Fruit fly (Drosophila melanogaster) whole organism, embryonic: ENCODE measurements around the gene CG34183.

Source experiments
- Abd-B ChIP-seq: fragments of 200-800 bp; sonication (Bioruptor generic); optimal IDR thresholded peaks from 2 replicates; lab custom pipeline; 2018; ENCODE audit warnings: missing biosample characterization, mild to moderate bottlenecking, missing genetic modification characterization, moderate library complexity
- CG10366 ChIP-seq: fragments of 200-800 bp; sonication (Bioruptor generic); IDR thresholded peaks from 2 replicates; pipeline ENCODE4 v1.3.6; 2022; ENCODE audit warnings: missing biosample characterization, missing genetic modification characterization
- CG10654 ChIP-seq: fragments of 200-800 bp; sonication (Bioruptor generic); optimal IDR thresholded peaks from 2 replicates; lab custom pipeline; 2016; ENCODE audit warnings: missing biosample characterization, missing genetic modification characterization
- CG11085 ChIP-seq: fragments of 200-800 bp; sonication (Bioruptor generic); IDR thresholded peaks from 2 replicates; pipeline ENCODE4 v1.3.6; 2022; ENCODE audit warnings: missing biosample characterization, missing genetic modification characterization
- CG11247 ChIP-seq: fragments of 200-800 bp; sonication (Bioruptor generic); IDR thresholded peaks from 2 replicates; pipeline ENCODE4 v1.3.6; 2022; ENCODE audit warnings: missing biosample characterization, missing genetic modification characterization
- CG12744 ChIP-seq: fragments of 200-800 bp; sonication (Bioruptor generic); optimal IDR thresholded peaks from 2 replicates; lab custom pipeline; 2016; ENCODE audit warnings: missing biosample characterization, missing genetic modification characterization
- CG12769 ChIP-seq: fragments of 200-800 bp; sonication (Bioruptor generic); optimal IDR thresholded peaks from 2 replicates; lab custom pipeline; 2019; ENCODE audit warnings: missing biosample characterization, mild to moderate bottlenecking, missing genetic modification characterization, moderate library complexity
- CG15011 ChIP-seq: fragments of 200-800 bp; sonication (Bioruptor generic); optimal IDR thresholded peaks from 3 replicates; lab custom pipeline; 2018; ENCODE audit warnings: missing biosample characterization, mild to moderate bottlenecking, missing genetic modification characterization
- CG15696 ChIP-seq: fragments of 200-800 bp; sonication (Bioruptor generic); optimal IDR thresholded peaks from 2 replicates; lab custom pipeline; 2019; ENCODE audit warnings: missing biosample characterization, mild to moderate bottlenecking, missing genetic modification characterization, moderate library complexity
- CG16813 ChIP-seq: fragments of 200-800 bp; sonication (Bioruptor generic); IDR thresholded peaks from 3 replicates; pipeline ENCODE4 v1.3.6; 2022; ENCODE audit warnings: missing biosample characterization, missing genetic modification characterization; ENCODE audit not compliant: partially characterized antibody
- CG17361 ChIP-seq: fragments of 200-800 bp; sonication (Bioruptor generic); IDR thresholded peaks from 3 replicates; pipeline ENCODE4 v1.3.6; 2022; ENCODE audit warnings: missing biosample characterization, missing genetic modification characterization
- CG17385 ChIP-seq: fragments of 200-800 bp; sonication (Bioruptor generic); optimal IDR thresholded peaks from 3 replicates; lab custom pipeline; 2018; ENCODE audit warnings: missing biosample characterization, mild to moderate bottlenecking, missing genetic modification characterization
- CG17912 ChIP-seq: fragments of 200-800 bp; sonication (Bioruptor generic); optimal IDR thresholded peaks from 2 replicates; lab custom pipeline; 2018; ENCODE audit warnings: missing biosample characterization, mild to moderate bottlenecking, missing genetic modification characterization
- CG18619 ChIP-seq: fragments of 200-800 bp; sonication (Bioruptor generic); optimal IDR thresholded peaks from 3 replicates; lab custom pipeline; 2017; ENCODE audit warnings: missing biosample characterization, mild to moderate bottlenecking, missing genetic modification characterization
- CG2129 ChIP-seq: fragments of 200-800 bp; sonication (Bioruptor generic); IDR thresholded peaks from 2 replicates; pipeline ENCODE4 v1.3.6; 2022; ENCODE audit warnings: missing biosample characterization, missing genetic modification characterization; ENCODE audit not compliant: partially characterized antibody
- CG30020 ChIP-seq: fragments of 200-800 bp; optimal IDR thresholded peaks from 2 replicates; lab custom pipeline; 2019; ENCODE audit warnings: missing biosample characterization, mild to moderate bottlenecking, missing genetic modification characterization, moderate library complexity
- CG32772 ChIP-seq: fragments of 200-800 bp; sonication (Bioruptor generic); IDR thresholded peaks from 2 replicates; pipeline ENCODE4 v1.3.6; 2022; ENCODE audit warnings: missing biosample characterization, missing genetic modification characterization
- CG34224 ChIP-seq: fragments of 200-800 bp; sonication (Bioruptor generic); IDR thresholded peaks from 3 replicates; pipeline ENCODE4 v1.3.6; 2022; ENCODE audit warnings: missing biosample characterization, missing genetic modification characterization; ENCODE audit not compliant: partially characterized antibody
- CG4730 ChIP-seq: fragments of 200-800 bp; sonication (Bioruptor generic); IDR thresholded peaks from 2 replicates; pipeline ENCODE4 v1.3.6; 2022; ENCODE audit warnings: missing biosample characterization, missing genetic modification characterization
- CG5180 ChIP-seq: fragments of 200-800 bp; sonication (Bioruptor generic); optimal IDR thresholded peaks from 3 replicates; lab custom pipeline; 2017; ENCODE audit warnings: missing biosample characterization, missing genetic modification characterization, mild to moderate bottlenecking, moderate library complexity, missing genetic modification reagents
- CG5245 ChIP-seq: fragments of 200-800 bp; sonication (Bioruptor generic); optimal IDR thresholded peaks from 3 replicates; lab custom pipeline; 2016; ENCODE audit warnings: missing biosample characterization, missing genetic modification characterization
- CG5953 ChIP-seq: fragments of 200-800 bp; sonication (Bioruptor generic); IDR thresholded peaks from 2 replicates; pipeline ENCODE4 v1.3.6; 2022; ENCODE audit warnings: missing biosample characterization, missing genetic modification characterization
- CG6654 ChIP-seq: fragments of 200-800 bp; sonication (Bioruptor generic); optimal IDR thresholded peaks from 2 replicates; lab custom pipeline; 2017; ENCODE audit warnings: missing biosample characterization, mild to moderate bottlenecking, missing genetic modification characterization
- CG6689 ChIP-seq: fragments of 200-800 bp; sonication (Bioruptor generic); IDR thresholded peaks from 2 replicates; pipeline ENCODE4 v1.3.6; 2022; ENCODE audit warnings: missing biosample characterization, missing genetic modification characterization
- CG7928 ChIP-seq: fragments of 200-800 bp; sonication (Bioruptor generic); optimal IDR thresholded peaks from 2 replicates; lab custom pipeline; 2017; ENCODE audit warnings: missing biosample characterization, mild to moderate bottlenecking, missing genetic modification characterization
- CG8359 ChIP-seq: fragments of 200-800 bp; sonication (Bioruptor generic); optimal IDR thresholded peaks from 2 replicates; lab custom pipeline; 2017; ENCODE audit warnings: missing biosample characterization, mild to moderate bottlenecking, missing genetic modification characterization, borderline replicate concordance
- CG8388 ChIP-seq: fragments of 200-800 bp; sonication (Bioruptor generic); optimal IDR thresholded peaks from 2 replicates; lab custom pipeline; 2019; ENCODE audit warnings: missing biosample characterization, mild to moderate bottlenecking, missing genetic modification characterization, moderate library complexity
- CG8924 ChIP-seq: fragments of 200-800 bp; optimal IDR thresholded peaks from 3 replicates; lab custom pipeline; 2019; ENCODE audit warnings: missing biosample characterization, mild to moderate bottlenecking, missing genetic modification characterization, moderate library complexity
- Camta ChIP-seq: fragments of 200-800 bp; sonication (Bioruptor generic); optimal IDR thresholded peaks from 2 replicates; lab custom pipeline; 2016; ENCODE audit warnings: missing biosample characterization, missing genetic modification characterization
- D19A ChIP-seq: fragments of 200-800 bp; optimal IDR thresholded peaks from 3 replicates; lab custom pipeline; 2019; ENCODE audit warnings: missing biosample characterization, mild to moderate bottlenecking, missing genetic modification characterization, moderate library complexity
- Dip2 ChIP-seq: fragments of 200-800 bp; sonication (Bioruptor generic); IDR thresholded peaks from 2 replicates; pipeline ENCODE4 v1.3.6; 2022; ENCODE audit warnings: missing biosample characterization, missing genetic modification characterization
- Ets97D ChIP-seq: fragments of 200-800 bp; sonication (Bioruptor generic); optimal IDR thresholded peaks from 3 replicates; lab custom pipeline; 2016; ENCODE audit warnings: missing biosample characterization, missing genetic modification characterization
- Hmx ChIP-seq: fragments of 200-800 bp; sonication (Bioruptor generic); optimal IDR thresholded peaks from 2 replicates; lab custom pipeline; 2016; ENCODE audit warnings: missing biosample characterization, missing genetic modification characterization
- NC2α ChIP-seq: fragments of 200-800 bp; sonication (Bioruptor generic); optimal IDR thresholded peaks from 2 replicates; lab custom pipeline; 2016; ENCODE audit warnings: missing biosample characterization, missing genetic modification characterization
- Six4 ChIP-seq: fragments of 200-800 bp; sonication (Bioruptor generic); optimal IDR thresholded peaks from 2 replicates; lab custom pipeline; 2016; ENCODE audit warnings: missing biosample characterization, missing genetic modification characterization
- Ssrp ChIP-seq: fragments of 200-800 bp; sonication (Bioruptor generic); optimal IDR thresholded peaks from 2 replicates; lab custom pipeline; 2018; ENCODE audit warnings: missing biosample characterization, mild to moderate bottlenecking, missing genetic modification characterization, moderate library complexity
- al ChIP-seq: fragments of 200-800 bp; sonication (Bioruptor generic); IDR thresholded peaks from 2 replicates; pipeline ENCODE4 v1.3.6; 2022; ENCODE audit warnings: missing biosample characterization, missing genetic modification characterization
- az2 ChIP-seq: fragments of 200-800 bp; sonication (Bioruptor generic); optimal IDR thresholded peaks from 3 replicates; lab custom pipeline; 2016; ENCODE audit warnings: missing biosample characterization, missing genetic modification characterization
- cas ChIP-seq: fragments of 200-800 bp; sonication (Bioruptor generic); IDR thresholded peaks from 2 replicates; pipeline ENCODE4 v1.3.6; 2022; ENCODE audit warnings: missing biosample characterization, missing genetic modification characterization
- ems ChIP-seq: fragments of 200-800 bp; sonication (Bioruptor generic); optimal IDR thresholded peaks from 3 replicates; lab custom pipeline; 2016; ENCODE audit warnings: missing biosample characterization, missing genetic modification characterization
- fu2 ChIP-seq: fragments of 200-800 bp; sonication (Bioruptor generic); optimal IDR thresholded peaks from 2 replicates; lab custom pipeline; 2016; ENCODE audit warnings: missing biosample characterization, missing genetic modification characterization
- gce ChIP-seq: fragments of 200-800 bp; sonication (Bioruptor generic); IDR thresholded peaks from 3 replicates; pipeline ENCODE4 v1.3.6; 2022; ENCODE audit warnings: missing biosample characterization, missing genetic modification characterization
- grn ChIP-seq: fragments of 200-800 bp; sonication (Bioruptor generic); optimal IDR thresholded peaks from 3 replicates; lab custom pipeline; 2017; ENCODE audit warnings: missing biosample characterization, missing genetic modification characterization
- lmd ChIP-seq: fragments of 200-800 bp; sonication (Bioruptor generic); IDR thresholded peaks from 2 replicates; pipeline ENCODE4 v1.3.6; 2022; ENCODE audit warnings: missing biosample characterization, missing genetic modification characterization
- pan ChIP-seq, 4 experiments: fragments of >200 bp in 3 of 4; fragments of 200-800 bp in 1 of 4; sonication (Bioruptor generic) in 1 of 4; optimal IDR thresholded peaks in 3 of 4; IDR thresholded peaks in 1 of 4; 2 replicates each; pipeline versions ENCODE4 v1.3.6 to Lab custom; 2017 to 2022; ENCODE audit warnings: missing biosample characterization in 2 of 4, missing genetic modification characterization in 2 of 4, mixed read lengths in 1 of 4
- repo ChIP-seq: fragments of 200-800 bp; sonication (Bioruptor generic); optimal IDR thresholded peaks from 2 replicates; lab custom pipeline; 2016; ENCODE audit warnings: missing biosample characterization, missing genetic modification characterization
- slp2 ChIP-seq: fragments of 200-800 bp; sonication (Bioruptor generic); optimal IDR thresholded peaks from 2 replicates; lab custom pipeline; 2016; ENCODE audit warnings: missing biosample characterization, missing genetic modification characterization
- tna ChIP-seq: fragments of 200-800 bp; sonication (Bioruptor generic); IDR thresholded peaks from 2 replicates; pipeline ENCODE4 v1.3.6; 2022; ENCODE audit warnings: missing biosample characterization, missing genetic modification characterization; ENCODE audit not compliant: partially characterized antibody
- trem ChIP-seq: fragments of 200-800 bp; optimal IDR thresholded peaks from 3 replicates; lab custom pipeline; 2019; ENCODE audit warnings: missing biosample characterization, mild to moderate bottlenecking, missing genetic modification characterization, moderate library complexity
- vfl ChIP-seq: fragments of 200-800 bp; sonication (Bioruptor generic); optimal IDR thresholded peaks from 2 replicates; lab custom pipeline; 2016; ENCODE audit warnings: missing biosample characterization, missing genetic modification characterization

Gene CG34183

DNA sequence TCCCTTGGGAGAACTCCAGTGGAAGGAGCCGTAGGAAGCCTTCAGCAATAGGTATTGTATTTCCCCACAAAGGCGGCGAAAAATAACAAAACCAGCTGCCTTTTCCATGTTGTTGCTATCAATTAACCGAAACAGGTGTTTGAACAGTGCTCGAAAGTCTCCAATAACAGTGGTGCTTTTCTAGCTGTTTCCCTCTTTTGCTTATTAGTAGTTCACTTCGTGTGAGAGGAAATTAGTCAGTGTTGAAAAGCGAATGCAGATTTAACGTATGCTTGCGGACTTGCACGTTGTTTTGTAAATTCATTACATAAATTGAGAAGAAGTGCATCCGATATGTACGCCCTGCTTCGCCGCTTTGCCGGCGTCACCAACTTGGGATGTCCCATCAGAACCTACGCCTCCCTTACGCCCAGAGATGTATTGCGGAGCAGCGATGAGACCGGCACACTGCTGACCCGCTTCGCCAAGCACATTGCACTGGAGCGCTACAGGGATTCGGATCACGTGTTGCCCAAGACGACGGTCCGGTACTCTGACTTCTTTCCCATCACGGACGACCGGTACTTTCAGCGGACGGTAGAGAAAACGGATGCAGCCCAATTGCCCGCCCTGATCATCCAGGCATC, 48.2 kb upstream of the CG34183 start, which contains the start of the genes Datp and CG4619 (continued):
- TF ChIP-seq CG10654 (GFP tag; lab: Kevin White, UChicago) = peak; percentile 12
- TF ChIP-seq CG2129 (GFP tag; lab: Robert Waterston, UW) = no peak
- no peak for TF ChIP-seq Camta
- TF ChIP-seq cas = peak; percentile 54; the same call in 1 of the 2 replicates
- peak; percentile 16 for TF ChIP-seq repo
- no peak for TF ChIP-seq Hmx
- no peak for TF ChIP-seq CG15011 (GFP tag; lab: Kevin White, UChicago)
- TF ChIP-seq gce (GFP tag; lab: Robert Waterston, UW) = no peak
- TF ChIP-seq pan (optimal IDR thresholded peaks at IDR 0.05; lab: Kevin White, UChicago) = no peak
- no peak for TF ChIP-seq pan (GFP tag; optimal IDR thresholded peaks at IDR 0.05 in 1 of 2, IDR thresholded peaks at IDR 0.05 in 1 of 2)
- no peak for TF ChIP-seq CG30020 (tag; lab: Kevin White, UChicago)
- TF ChIP-seq Ets97D (GFP tag; lab: Kevin White, UChicago) = peak; percentile 51
- TF ChIP-seq CG12769 = no peak
- no peak for TF ChIP-seq slp2 (GFP tag; lab: Kevin White, UChicago)
- TF ChIP-seq CG10366 (GFP tag; lab: Robert Waterston, UW) = no peak
- no peak for TF ChIP-seq CG6654 (GFP tag; lab: Kevin White, UChicago)
- TF ChIP-seq CG17361 (GFP tag; lab: Robert Waterston, UW) = no peak
- no peak for TF ChIP-seq CG12744 (GFP tag; lab: Kevin White, UChicago)
- TF ChIP-seq CG18619 (GFP tag; lab: Kevin White, UChicago) = peak; percentile 54
- TF ChIP-seq vfl (GFP tag; lab: Kevin White, UChicago) = peak; percentile 43
- TF ChIP-seq Dip2 (GFP tag; lab: Robert Waterston, UW) = no peak
- TF ChIP-seq tna (GFP tag; lab: Robert Waterston, UW) = no peak
- TF ChIP-seq al (GFP tag; lab: Robert Waterston, UW) = no peak; the same call in 1 of the 2 replicates
- TF ChIP-seq CG5245 = peak; percentile 17
- peak; percentile 21; the same call in 1 of the 2 replicates for TF ChIP-seq CG11247 (GFP tag; lab: Robert Waterston, UW)
- TF ChIP-seq D19A = no peak
- TF ChIP-seq grn (GFP tag; lab: Kevin White, UChicago) = no peak
- 0 out of 2 replicates have a peak, but pooled peaks have one; percentile 40 for TF ChIP-seq CG11085 (GFP tag; lab: Robert Waterston, UW)
- TF ChIP-seq ems (GFP tag; lab: Kevin White, UChicago) = no peak
- TF ChIP-seq CG15696 = no peak
- TF ChIP-seq CG8359 = no peak
- no peak for TF ChIP-seq az2 (GFP tag; lab: Kevin White, UChicago)
- no peak for TF ChIP-seq CG6689
- TF ChIP-seq CG5180 (GFP tag; lab: Kevin White, UChicago) = no peak
- TF ChIP-seq CG34224 (GFP tag; lab: Robert Waterston, UW) = peak; percentile 43; the same call in 1 of the 3 replicates
- no peak for TF ChIP-seq NC2α
- TF ChIP-seq Abd-B (GFP tag; lab: Kevin White, UChicago) = no peak
- TF ChIP-seq CG7928 (GFP tag; lab: Kevin White, UChicago) = no peak
- TF ChIP-seq CG17912 (GFP tag; lab: Kevin White, UChicago) = peak; percentile 56
- TF ChIP-seq CG8924 = no peak
- no peak for TF ChIP-seq CG5953
- no peak for TF ChIP-seq CG4730
- TF ChIP-seq lmd (GFP tag; lab: Robert Waterston, UW) = no peak
- peak; percentile 69 for TF ChIP-seq fu2 (GFP tag; lab: Kevin White, UChicago)
- TF ChIP-seq Ssrp = no peak
- TF ChIP-seq CG16813 (GFP tag; lab: Robert Waterston, UW) = no peak
- peak; percentile 56 for TF ChIP-seq CG17385 (GFP tag; lab: Kevin White, UChicago)
- TF ChIP-seq Six4 = no peak
- TF ChIP-seq CG8388 (GFP tag; lab: Kevin White, UChicago) = no peak
- TF ChIP-seq trem (tag; lab: Kevin White, UChicago) = peak; percentile 32
- 0 out of 2 replicates have a peak, but pooled peaks have one; percentile 6 for TF ChIP-seq CG32772 (GFP tag; lab: Robert Waterston, UW)
